Worm (Caenorhabditis elegans) whole organism, L2 larva: ENCODE data around the gene spe-49.
A peak's percentile ranks its signal among the peaks of the same experiment; 100 is the strongest.

Experiments
- C34F6.9 ChIP-seq: fragments of 150-350 bp; optimal IDR thresholded peaks from 2 replicates; lab custom pipeline; 2014; ENCODE audit warnings: missing biosample characterization, missing genetic modification characterization
- F13H6.1 ChIP-seq: sonication (generic microtip); optimal IDR thresholded peaks from 2 replicates; lab custom pipeline; 2016; ENCODE audit warnings: missing genetic modification characterization, missing compliant biosample characterization
- R02D3.7 ChIP-seq: fragments of 150-350 bp; optimal IDR thresholded peaks from 2 replicates; lab custom pipeline; 2014; ENCODE audit warnings: missing biosample characterization, missing genetic modification characterization
- Y55F3AM.14 ChIP-seq: fragments of 200-800 bp; sonication (Bioruptor generic); optimal IDR thresholded peaks from 2 replicates; lab custom pipeline; 2018; ENCODE audit warnings: mild to moderate bottlenecking, missing genetic modification characterization, missing compliant biosample characterization
- ZK546.5 ChIP-seq: sonication (generic microtip); optimal IDR thresholded peaks from 2 replicates; lab custom pipeline; 2017; ENCODE audit warnings: missing biosample characterization, missing genetic modification characterization
- alr-1 ChIP-seq: fragments of 150-350 bp; optimal IDR thresholded peaks from 2 replicates; lab custom pipeline; 2014; ENCODE audit warnings: missing biosample characterization, missing genetic modification characterization
- aly-2 ChIP-seq: fragments of 150-350 bp; optimal IDR thresholded peaks from 2 replicates; lab custom pipeline; 2014; ENCODE audit warnings: missing biosample characterization, missing genetic modification characterization
- ama-1 ChIP-seq: fragments of 150-350 bp; optimal IDR thresholded peaks from 2 replicates; lab custom pipeline; 2018; ENCODE audit warnings: inconsistent platforms
- blmp-1 ChIP-seq: sonication (generic microtip); optimal IDR thresholded peaks from 2 replicates; lab custom pipeline; 2017; ENCODE audit warnings: missing genetic modification characterization, mild to moderate bottlenecking, missing compliant biosample characterization, antibody characterized with exemption, moderate library complexity; ENCODE audit not compliant: insufficient read depth
- ceh-16 ChIP-seq: fragments of 150-350 bp; optimal IDR thresholded peaks from 2 replicates; lab custom pipeline; 2014; ENCODE audit warnings: missing biosample characterization, missing genetic modification characterization
- ceh-82 ChIP-seq: fragments of 150-350 bp; optimal IDR thresholded peaks from 2 replicates; lab custom pipeline; 2014; ENCODE audit warnings: missing biosample characterization, missing genetic modification characterization
- crh-2 ChIP-seq: sonication (generic microtip); optimal IDR thresholded peaks from 2 replicates; lab custom pipeline; 2017; ENCODE audit warnings: missing biosample characterization, missing genetic modification characterization
- dmd-4 ChIP-seq: sonication (generic microtip); optimal IDR thresholded peaks from 2 replicates; lab custom pipeline; 2017; ENCODE audit warnings: missing biosample characterization, missing genetic modification characterization
- egl-27 ChIP-seq: sonication (generic microtip); optimal IDR thresholded peaks from 3 replicates; lab custom pipeline; 2017; ENCODE audit warnings: missing biosample characterization, missing genetic modification reagents, missing genetic modification characterization
- elt-1 ChIP-seq: fragments of 150-350 bp; optimal IDR thresholded peaks from 2 replicates; lab custom pipeline; 2014; ENCODE audit warnings: missing biosample characterization, missing genetic modification characterization
- elt-3 ChIP-seq: sonication (generic microtip); optimal IDR thresholded peaks from 2 replicates; lab custom pipeline; 2017; ENCODE audit warnings: missing biosample characterization, missing genetic modification characterization
- fos-1 ChIP-seq: fragments of 150-350 bp; optimal IDR thresholded peaks from 2 replicates; lab custom pipeline; 2014; ENCODE audit warnings: missing biosample characterization, missing genetic modification characterization
- gmeb-1 ChIP-seq: fragments of 150-350 bp; optimal IDR thresholded peaks from 2 replicates; lab custom pipeline; 2014; ENCODE audit warnings: missing biosample characterization, missing genetic modification characterization
- lin-11 ChIP-seq: fragments of 150-350 bp; sonication (generic microtip); optimal IDR thresholded peaks from 2 replicates; lab custom pipeline; 2014; ENCODE audit warnings: missing biosample characterization, missing genetic modification characterization, inconsistent platforms, mixed read lengths
- lin-13 ChIP-seq: fragments of 150-350 bp; optimal IDR thresholded peaks from 2 replicates; lab custom pipeline; 2014; ENCODE audit warnings: missing biosample characterization, missing genetic modification reagents, missing genetic modification characterization
- lin-39 ChIP-seq: fragments of 150-350 bp; optimal IDR thresholded peaks from 2 replicates; lab custom pipeline; 2014; ENCODE audit warnings: missing biosample characterization, missing genetic modification reagents, missing genetic modification characterization
- lsy-2 ChIP-seq, 2 experiments: fragments of 150-350 bp in 1 of 2; sonication (generic microtip) in 1 of 2; optimal IDR thresholded peaks; 2 replicates each; lab custom pipeline; 2014 to 2017; ENCODE audit warnings: missing biosample characterization in 2 of 2, missing genetic modification characterization in 2 of 2
- mab-5 ChIP-seq: fragments of 150-350 bp; optimal IDR thresholded peaks from 2 replicates; lab custom pipeline; 2014; ENCODE audit warnings: missing biosample characterization, missing genetic modification characterization
- mbf-1 ChIP-seq: sonication (generic microtip); optimal IDR thresholded peaks from 2 replicates; lab custom pipeline; 2017; ENCODE audit warnings: missing biosample characterization, missing genetic modification characterization
- mdl-1 ChIP-seq, 2 experiments: fragments of 150-350 bp in 1 of 2; sonication (generic microtip) in 1 of 2; optimal IDR thresholded peaks; 2 replicates each; lab custom pipeline; 2017; ENCODE audit warnings: missing biosample characterization in 2 of 2, missing genetic modification characterization in 2 of 2
- nhr-10 ChIP-seq: sonication (generic microtip); optimal IDR thresholded peaks from 2 replicates; lab custom pipeline; 2017; ENCODE audit warnings: missing biosample characterization, missing genetic modification characterization
- nhr-11 ChIP-seq: fragments of 150-350 bp; optimal IDR thresholded peaks from 2 replicates; lab custom pipeline; 2014; ENCODE audit warnings: missing biosample characterization, missing genetic modification characterization
- nhr-12 ChIP-seq: fragments of 150-350 bp; optimal IDR thresholded peaks from 2 replicates; lab custom pipeline; 2014; ENCODE audit warnings: missing biosample characterization, missing genetic modification characterization
- nhr-129 ChIP-seq: fragments of 150-350 bp; optimal IDR thresholded peaks from 2 replicates; lab custom pipeline; 2014; ENCODE audit warnings: missing biosample characterization, missing genetic modification characterization
- nhr-21 ChIP-seq: fragments of 150-350 bp; optimal IDR thresholded peaks from 2 replicates; lab custom pipeline; 2014; ENCODE audit warnings: missing biosample characterization, missing genetic modification characterization
- nhr-23 ChIP-seq: fragments of 150-350 bp; optimal IDR thresholded peaks from 2 replicates; lab custom pipeline; 2014; ENCODE audit warnings: missing biosample characterization, missing genetic modification reagents, missing genetic modification characterization
- nhr-237 ChIP-seq: fragments of 150-350 bp; optimal IDR thresholded peaks from 2 replicates; lab custom pipeline; 2014; ENCODE audit warnings: missing biosample characterization, missing genetic modification characterization
- nhr-25 ChIP-seq: fragments of 150-350 bp; sonication (generic microtip); optimal IDR thresholded peaks from 3 replicates; lab custom pipeline; 2014; ENCODE audit warnings: missing biosample characterization, missing genetic modification characterization
- nhr-6 ChIP-seq: fragments of 150-350 bp; optimal IDR thresholded peaks from 2 replicates; lab custom pipeline; 2014; ENCODE audit warnings: missing biosample characterization, missing genetic modification characterization
- nhr-77 ChIP-seq: fragments of 150-350 bp; optimal IDR thresholded peaks from 2 replicates; lab custom pipeline; 2014; ENCODE audit warnings: missing biosample characterization, missing genetic modification characterization
- peb-1 ChIP-seq: fragments of 150-350 bp; optimal IDR thresholded peaks from 2 replicates; lab custom pipeline; 2014; ENCODE audit warnings: missing biosample characterization, missing genetic modification characterization
- sem-4 ChIP-seq: fragments of 150-350 bp; optimal IDR thresholded peaks from 2 replicates; lab custom pipeline; 2014; ENCODE audit warnings: missing biosample characterization, missing genetic modification reagents, missing genetic modification characterization
- skn-1 ChIP-seq: sonication (generic microtip); optimal IDR thresholded peaks from 2 replicates; lab custom pipeline; 2017; ENCODE audit warnings: missing biosample characterization, missing genetic modification characterization
- sma-3 ChIP-seq: sonication (generic microtip); optimal IDR thresholded peaks from 2 replicates; lab custom pipeline; 2016; ENCODE audit warnings: missing genetic modification reagents, missing genetic modification characterization, missing compliant biosample characterization
- sma-9 ChIP-seq, 2 experiments: fragments of 150-350 bp in 1 of 2; sonication (generic microtip) in 1 of 2; optimal IDR thresholded peaks; 2 replicates each; lab custom pipeline; 2014 to 2016; ENCODE audit warnings: missing genetic modification characterization in 2 of 2, mild to moderate bottlenecking in 1 of 2, missing biosample characterization in 1 of 2, missing compliant biosample characterization in 1 of 2, missing genetic modification reagents in 1 of 2, moderate library complexity in 1 of 2
- snpc-4 ChIP-seq: fragments of 150-350 bp; optimal IDR thresholded peaks from 2 replicates; lab custom pipeline; 2014; ENCODE audit warnings: missing biosample characterization, missing genetic modification characterization
- unc-39 ChIP-seq: fragments of 150-350 bp; optimal IDR thresholded peaks from 2 replicates; lab custom pipeline; 2014; ENCODE audit warnings: missing biosample characterization, missing genetic modification characterization
- unc-55 ChIP-seq: fragments of 150-350 bp; sonication (generic microtip); optimal IDR thresholded peaks from 3 replicates; lab custom pipeline; 2014; ENCODE audit warnings: missing biosample characterization, missing genetic modification reagents, missing genetic modification characterization
- unc-62 ChIP-seq: fragments of 150-350 bp; optimal IDR thresholded peaks from 2 replicates; lab custom pipeline; 2014; ENCODE audit warnings: missing biosample characterization, missing genetic modification reagents, missing genetic modification characterization
- zag-1 ChIP-seq: fragments of 150-350 bp; optimal IDR thresholded peaks from 2 replicates; lab custom pipeline; 2014; ENCODE audit warnings: missing biosample characterization, missing genetic modification characterization
- ztf-1 ChIP-seq: fragments of 200-800 bp; sonication (Bioruptor generic); conservative IDR thresholded peaks from 2 replicates; pipeline ENCODE4 v1.3.6; 2022; ENCODE audit warnings: missing genetic modification characterization, missing compliant biosample characterization
- ztf-11 ChIP-seq: sonication (generic microtip); optimal IDR thresholded peaks from 2 replicates; lab custom pipeline; 2017; ENCODE audit warnings: missing biosample characterization, missing genetic modification characterization
- ztf-4 ChIP-seq: fragments of 150-350 bp; optimal IDR thresholded peaks from 2 replicates; lab custom pipeline; 2014; ENCODE audit warnings: missing biosample characterization, missing genetic modification characterization

spe-49 gene

ce11 chrV:6267237-6267812 is 13.8 kb upstream of the spe-49 start, which contains the start of gene mrck-1:
TSS of gene mrck-1 (minus strand) at chrV:6267287.
- TF ChIP-seq mbf-1 (tag; lab: Kevin White, UChicago) (no peak), ceh-82 (tag; lab: Kevin White, UChicago) (peak; percentile 77), lin-13 (GFP tag; lab: Kevin White, UChicago) (peak; percentile 91), nhr-77 (tag; lab: Kevin White, UChicago) (no peak), ZK546.5 (tag; lab: Kevin White, UChicago) (no peak), C34F6.9 (tag; lab: Kevin White, UChicago) (peak; percentile 98), sma-9 (GFP tag; optimal IDR thresholded peaks at IDR 0.05; lab: Kevin White, UChicago) (peak; percentile 98), sma-9 (tag; optimal IDR thresholded peaks at IDR 0.05; lab: Kevin White, UChicago) (no peak), mdl-1 (tag; optimal IDR thresholded peaks at IDR 0.05; lab: Kevin White, UChicago) (peak in 1 of 2 experiments; percentile 79), blmp-1 (tag; lab: Kevin White, UChicago) (peak; percentile 54), F13H6.1 (tag; lab: Kevin White, UChicago) (peak; percentile 97), elt-3 (tag; lab: Kevin White, UChicago) (no peak), Y55F3AM.14 (peak; percentile 81), skn-1 (peak; percentile 48), ama-1 (peak; percentile 47), ztf-4 (tag; lab: Kevin White, UChicago) (no peak), nhr-10 (tag; lab: Kevin White, UChicago) (peak; percentile 44), lin-11 (tag; lab: Kevin White, UChicago) (peak; percentile 76), gmeb-1 (tag; lab: Kevin White, UChicago) (peak; percentile 85), ztf-1 (no peak), snpc-4 (tag; lab: Kevin White, UChicago) (no peak), elt-1 (tag; lab: Kevin White, UChicago) (no peak), nhr-11 (no peak), nhr-21 (tag; lab: Kevin White, UChicago) (peak; percentile 86), nhr-12 (tag; lab: Kevin White, UChicago) (no peak), alr-1 (tag; lab: Kevin White, UChicago) (no peak), ceh-16 (tag; lab: Kevin White, UChicago) (peak; percentile 81), aly-2 (no peak), dmd-4 (tag; lab: Kevin White, UChicago) (no peak), unc-62 (GFP tag; lab: Kevin White, UChicago) (peak; percentile 75), R02D3.7 (tag; lab: Kevin White, UChicago) (peak; percentile 43), zag-1 (tag; lab: Kevin White, UChicago) (peak; percentile 97), nhr-25 (tag; lab: Kevin White, UChicago) (peak; percentile 93), fos-1 (tag; lab: Kevin White, UChicago) (peak; percentile 86), nhr-23 (no peak), nhr-6 (peak; percentile 83), crh-2 (tag; lab: Kevin White, UChicago) (peak; percentile 94), unc-55 (peak; percentile 86), nhr-129 (tag; lab: Kevin White, UChicago) (peak; percentile 96), ztf-11 (tag; lab: Kevin White, UChicago) (no peak), peb-1 (tag; lab: Kevin White, UChicago) (no peak), sma-3 (peak; percentile 92), egl-27 (tag; lab: Kevin White, UChicago) (peak; percentile 87), nhr-237 (tag; lab: Kevin White, UChicago) (no peak), unc-39 (tag; lab: Kevin White, UChicago) (no peak), lin-39 (tag; lab: Kevin White, UChicago) (peak; percentile 61), sem-4 (tag; lab: Kevin White, UChicago) (peak; percentile 98), lsy-2 (tag; optimal IDR thresholded peaks at IDR 0.05; lab: Kevin White, UChicago) (peak; percentile 87 to 94), mab-5 (peak; percentile 92)
